Worm (Caenorhabditis elegans): ENCODE data around the gene fbxa-73.

- TF ChIP-seq snpc-4 (tag; optimal IDR thresholded peaks at IDR 0.05) = no peak
- TF ChIP-seq nhr-77 (tag; optimal IDR thresholded peaks at IDR 0.05) = no peak
- TF ChIP-seq lin-39 (tag; optimal IDR thresholded peaks at IDR 0.05) = no peak
- TF ChIP-seq egl-27 (tag; optimal IDR thresholded peaks at IDR 0.05) = no peak
- no peak for TF ChIP-seq nhr-76 (tag; optimal IDR thresholded peaks at IDR 0.05)
These were observed at the start of gene fbxa-73 for ce11 chrIII:2253027-2253499.

Measured in whole organism, L1 larva.